Fruit fly (Drosophila melanogaster): Measurements from ENCODE around the gene CG33509.

- TF ChIP-seq psq (GFP tag; optimal IDR thresholded peaks at IDR 0.05) (no peak), Myc (optimal IDR thresholded peaks at IDR 0.05) (no peak), h (GFP tag; optimal IDR thresholded peaks at IDR 0.05) (no peak), usp (GFP tag; optimal IDR thresholded peaks at IDR 0.05) (no peak), N (GFP tag; optimal IDR thresholded peaks at IDR 0.05) (no peak), dl (GFP tag; optimal IDR thresholded peaks at IDR 0.05; ENCODE audit: insufficient read depth in 1 of 2, partially characterized antibody in 2 of 2) (no peak), CrebA (GFP tag; optimal IDR thresholded peaks at IDR 0.05; ENCODE audit: borderline replicate concordance) (no peak), br (GFP tag; optimal IDR thresholded peaks at IDR 0.05) (no peak), HLH106 (tag; optimal IDR thresholded peaks at IDR 0.05) (no peak)
Observed at dm6 chr2L:21035704-21036369, 50.5 kb downstream of the CG33509 start.

Measured in whole organism, wandering third instar larva.